Worm (Caenorhabditis elegans): ENCODE measurements around the gene Y57G11C.52.
A peak's percentile ranks its signal among the peaks of the same experiment; 100 is the strongest.
"Not testable (repeated sequence)": the region's sequence is repeated elsewhere in the genome, so short reads cannot be mapped to it uniquely, and the experiment has no call there.

Gene Y57G11C.52

DNA sequence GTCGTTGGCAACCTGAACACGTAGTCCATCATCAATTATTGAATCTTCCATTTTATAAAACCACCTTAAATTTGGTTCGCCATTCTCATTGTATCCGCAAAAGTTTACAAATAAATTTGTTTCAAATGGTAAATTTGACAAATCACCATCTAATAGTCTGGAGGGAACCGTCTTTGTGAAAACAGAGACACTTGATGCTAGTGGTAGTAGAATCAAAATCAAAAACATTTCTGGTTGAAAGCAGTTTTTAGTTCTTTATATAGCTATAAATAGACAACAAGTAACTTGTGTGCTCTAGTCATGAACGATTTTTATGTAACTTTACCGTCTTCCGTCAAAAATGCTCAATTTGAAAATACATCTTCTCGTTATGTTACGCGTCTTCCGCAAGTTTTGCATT, 10.7 kb upstream of the Y57G11C.52 start, which contains the start of gene Y57G11C.20:
Gene Y57G11C.20, plus strand, starts transcription at position 301 of the 400 bp plus-strand sequence.
- not testable (repeated sequence) for TF ChIP-seq snpc-4 (tag; optimal IDR thresholded peaks at IDR 0.05); zag-1 (tag; optimal IDR thresholded peaks at IDR 0.05); sma-3 (GFP tag; optimal IDR thresholded peaks at IDR 0.05)

DNA sequence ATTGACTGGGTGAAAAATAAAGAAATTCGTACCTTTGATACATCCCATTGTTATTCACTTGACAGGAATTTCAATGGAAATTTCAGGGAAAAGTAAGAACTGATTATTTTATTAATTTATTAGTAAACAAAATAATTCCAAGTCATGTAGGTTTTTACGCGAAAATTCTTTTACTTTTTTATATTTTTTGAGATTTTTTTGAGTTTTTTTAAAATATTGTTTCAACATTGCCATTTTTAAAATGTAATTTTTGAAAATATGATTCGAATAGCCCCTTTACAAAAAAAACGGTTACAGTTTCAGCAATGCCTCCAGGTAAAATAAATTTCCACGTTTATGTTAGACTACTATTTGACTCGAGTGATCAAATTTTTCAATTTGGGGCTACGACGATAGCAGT, 7.9 kb downstream of the Y57G11C.52 start, which contains the start of gene Y57G11C.23:
Gene Y57G11C.23, minus strand, starts transcription at position 101 of the 400 bp plus-strand sequence.
- TF ChIP-seq ztf-11 (tag; optimal IDR thresholded peaks at IDR 0.05) = no peak
- TF ChIP-seq crh-2 (tag; optimal IDR thresholded peaks at IDR 0.05) = no peak
- TF ChIP-seq ama-1 (optimal IDR thresholded peaks at IDR 0.05) = no peak
- TF ChIP-seq skn-1 (tag; optimal IDR thresholded peaks at IDR 0.05) = no peak

DNA sequence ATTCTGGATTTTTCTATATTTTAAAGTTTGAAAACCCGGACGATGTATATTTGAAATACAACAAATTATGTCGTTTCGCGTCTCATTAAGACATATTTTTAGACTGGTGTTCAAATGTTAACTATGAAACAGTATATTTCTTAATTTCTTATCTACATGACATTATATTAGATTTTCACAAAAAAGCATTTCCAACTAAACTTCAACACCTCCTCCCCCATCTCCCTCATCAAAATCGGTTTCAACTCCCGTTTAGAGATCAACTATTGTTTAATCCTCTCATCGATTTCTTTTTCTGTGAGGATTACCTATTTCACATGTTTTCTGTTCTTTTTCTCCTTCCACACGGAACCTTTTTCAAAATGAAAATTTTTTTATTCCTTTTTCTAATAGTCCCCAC, 8.3 kb downstream of the Y57G11C.52 start, which contains the start of gene Y57G11C.38:
Gene Y57G11C.38, plus strand, starts transcription at position 301 of the 400 bp plus-strand sequence.
- TF ChIP-seq alr-1 (tag; optimal IDR thresholded peaks at IDR 0.05) (no peak), fos-1 (tag; optimal IDR thresholded peaks at IDR 0.05) (no peak)

DNA sequence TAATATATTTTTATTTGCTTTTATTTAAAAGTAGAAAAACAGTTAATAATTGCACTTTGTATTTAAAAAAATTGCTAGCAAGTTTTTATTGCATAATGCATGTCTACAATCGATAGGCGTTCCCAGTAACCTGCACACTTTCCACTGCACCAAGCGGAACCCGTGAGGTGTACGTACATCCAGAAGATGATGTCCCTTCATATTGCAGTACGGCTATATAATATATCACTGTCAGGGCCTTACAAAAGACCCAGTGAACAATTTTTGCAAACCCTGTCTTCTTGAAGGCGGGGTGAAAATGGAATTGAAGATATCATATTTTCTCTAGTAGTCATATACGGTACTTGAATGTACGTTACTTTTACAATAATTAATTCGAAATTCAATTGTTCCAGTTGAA, 10.0 kb downstream of the Y57G11C.52 start:
- TF ChIP-seq ama-1 (optimal IDR thresholded peaks at IDR 0.05) (no peak), snpc-4 (tag; optimal IDR thresholded peaks at IDR 0.05) (peak; percentile 3), sem-4 (tag; optimal IDR thresholded peaks at IDR 0.05) (no peak)

DNA sequence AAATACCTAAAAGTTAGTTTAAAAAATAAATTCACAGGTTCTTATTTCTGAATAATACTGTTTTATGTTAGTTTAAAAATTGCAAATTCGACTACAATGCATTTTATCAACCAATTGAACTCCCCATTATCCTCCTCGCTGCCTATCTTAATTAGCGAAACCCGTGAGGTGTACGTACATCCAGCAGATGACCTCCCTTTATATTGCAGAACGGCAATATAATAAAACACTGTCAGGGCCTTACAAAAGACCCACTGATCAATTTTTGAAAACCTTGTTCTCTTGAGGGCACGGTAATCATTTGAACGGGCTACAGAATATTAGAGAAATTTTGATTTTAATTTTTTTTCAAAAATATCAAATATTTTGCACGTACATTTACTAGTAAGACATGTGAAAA, 10.7 kb downstream of the Y57G11C.52 start:
- no peak for TF ChIP-seq peb-1 (tag; optimal IDR thresholded peaks at IDR 0.05)
- no peak for TF ChIP-seq unc-39 (tag; optimal IDR thresholded peaks at IDR 0.05)
- TF ChIP-seq lsy-2 (tag; optimal IDR thresholded peaks at IDR 0.05) = no peak
- TF ChIP-seq crh-2 (tag; optimal IDR thresholded peaks at IDR 0.05) = no peak
- no peak for TF ChIP-seq ztf-1 (GFP tag; conservative IDR thresholded peaks at IDR 0.05)
- no peak for TF ChIP-seq lin-39 (tag; optimal IDR thresholded peaks at IDR 0.05)
- TF ChIP-seq ceh-82 (tag; optimal IDR thresholded peaks at IDR 0.05) = no peak
- TF ChIP-seq nhr-6 (tag; optimal IDR thresholded peaks at IDR 0.05) = no peak
- no peak for TF ChIP-seq snpc-4 (tag; optimal IDR thresholded peaks at IDR 0.05)
- no peak for TF ChIP-seq F13H6.1 (tag; optimal IDR thresholded peaks at IDR 0.05)
- no peak for TF ChIP-seq ztf-4 (tag; optimal IDR thresholded peaks at IDR 0.05)
- no peak for TF ChIP-seq lin-13 (GFP tag; optimal IDR thresholded peaks at IDR 0.05)
- no peak for TF ChIP-seq ZK546.5 (tag; optimal IDR thresholded peaks at IDR 0.05)
- no peak for TF ChIP-seq ceh-16 (tag; optimal IDR thresholded peaks at IDR 0.05)
- TF ChIP-seq aly-2 (tag; optimal IDR thresholded peaks at IDR 0.05) = no peak
- TF ChIP-seq nhr-77 (tag; optimal IDR thresholded peaks at IDR 0.05) = no peak
- no peak for TF ChIP-seq nhr-21 (tag; optimal IDR thresholded peaks at IDR 0.05)

DNA sequence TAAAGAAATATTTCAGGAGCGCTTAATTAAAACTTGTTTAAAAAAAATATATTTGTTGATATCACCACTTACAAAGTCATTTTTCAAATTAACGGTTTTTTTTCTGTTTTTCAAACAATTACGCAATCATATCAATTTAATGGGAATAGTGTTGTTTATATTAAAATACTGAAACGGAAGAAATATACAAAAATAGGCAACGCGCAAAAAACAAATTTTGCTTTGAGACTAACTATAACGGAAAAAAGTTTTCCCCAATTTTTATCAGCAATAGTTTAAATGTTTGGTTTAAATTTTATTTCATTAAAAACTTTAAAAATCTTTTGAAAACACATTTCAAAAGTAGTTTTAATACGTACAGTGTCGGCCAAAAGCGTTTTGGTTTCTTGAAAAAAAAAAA, 14.8 kb downstream of the Y57G11C.52 start:
- TF ChIP-seq ztf-11 (tag; optimal IDR thresholded peaks at IDR 0.05) (no peak), mdl-1 (tag; optimal IDR thresholded peaks at IDR 0.05) (no peak), ZK546.5 (tag; optimal IDR thresholded peaks at IDR 0.05) (no peak), unc-55 (GFP tag; optimal IDR thresholded peaks at IDR 0.05) (no peak), skn-1 (tag; optimal IDR thresholded peaks at IDR 0.05) (no peak)

DNA sequence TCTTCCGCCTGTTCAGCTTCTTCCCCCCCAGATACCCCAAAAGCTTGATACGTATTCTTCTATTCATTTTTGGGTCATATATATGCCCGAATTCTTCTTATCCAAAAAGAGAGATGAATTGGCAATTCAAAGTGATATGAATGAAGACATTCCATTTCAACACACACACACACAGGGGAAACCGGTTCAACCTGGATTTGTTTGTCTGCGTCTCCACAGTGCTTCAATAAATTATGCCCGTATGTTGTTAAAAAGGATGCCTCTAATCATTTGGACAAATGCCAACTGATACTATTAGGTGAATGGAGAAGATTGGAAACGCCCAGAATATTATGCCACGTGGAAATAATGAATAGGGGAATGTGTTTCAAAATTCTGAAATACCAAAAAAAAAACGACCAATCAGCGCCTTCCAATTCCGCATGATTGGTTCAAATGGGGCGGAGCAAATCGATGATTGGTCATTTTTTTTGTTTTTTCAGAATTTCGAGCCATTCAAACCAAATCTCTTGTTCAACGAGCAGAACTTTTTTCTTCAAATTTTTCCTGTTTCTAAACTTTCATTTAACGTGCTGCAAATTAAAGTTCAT, 16.1 kb downstream of the Y57G11C.52 start:
- TF ChIP-seq nhr-23 (tag; optimal IDR thresholded peaks at IDR 0.05) = no peak
- no peak for TF ChIP-seq alr-1 (tag; optimal IDR thresholded peaks at IDR 0.05)
- no peak for TF ChIP-seq R02D3.7 (tag; optimal IDR thresholded peaks at IDR 0.05)
- no peak for TF ChIP-seq lin-13 (GFP tag; optimal IDR thresholded peaks at IDR 0.05)
- TF ChIP-seq mdl-1 (tag; optimal IDR thresholded peaks at IDR 0.05) = no peak
- TF ChIP-seq elt-3 (tag; optimal IDR thresholded peaks at IDR 0.05) = no peak
- no peak for TF ChIP-seq elt-1 (tag; optimal IDR thresholded peaks at IDR 0.05)
- TF ChIP-seq ztf-11 (tag; optimal IDR thresholded peaks at IDR 0.05) = no peak
- peak; percentile 82 for TF ChIP-seq nhr-21 (tag; optimal IDR thresholded peaks at IDR 0.05)
- no peak for TF ChIP-seq unc-39 (tag; optimal IDR thresholded peaks at IDR 0.05)
- TF ChIP-seq ceh-82 (tag; optimal IDR thresholded peaks at IDR 0.05) = no peak
- TF ChIP-seq sma-9 (GFP tag; optimal IDR thresholded peaks at IDR 0.05) = peak; percentile 30
- no peak for TF ChIP-seq sma-9 (tag; optimal IDR thresholded peaks at IDR 0.05)
- TF ChIP-seq nhr-77 (tag; optimal IDR thresholded peaks at IDR 0.05) = no peak
- no peak for TF ChIP-seq crh-2 (tag; optimal IDR thresholded peaks at IDR 0.05)
- no peak for TF ChIP-seq dmd-4 (tag; optimal IDR thresholded peaks at IDR 0.05)
- peak; percentile 71 for TF ChIP-seq nhr-129 (tag; optimal IDR thresholded peaks at IDR 0.05)
- TF ChIP-seq unc-55 (GFP tag; optimal IDR thresholded peaks at IDR 0.05) = no peak
- no peak for TF ChIP-seq mab-5 (tag; optimal IDR thresholded peaks at IDR 0.05)
- TF ChIP-seq C34F6.9 (tag; optimal IDR thresholded peaks at IDR 0.05) = no peak
- TF ChIP-seq ZK546.5 (tag; optimal IDR thresholded peaks at IDR 0.05) = no peak
- TF ChIP-seq nhr-10 (tag; optimal IDR thresholded peaks at IDR 0.05) = no peak
- no peak for TF ChIP-seq ama-1 (optimal IDR thresholded peaks at IDR 0.05)
- TF ChIP-seq nhr-12 (tag; optimal IDR thresholded peaks at IDR 0.05) = no peak
- no peak for TF ChIP-seq lin-11 (tag; optimal IDR thresholded peaks at IDR 0.05)
- TF ChIP-seq nhr-25 (tag; optimal IDR thresholded peaks at IDR 0.05) = peak; percentile 51
- no peak for TF ChIP-seq peb-1 (tag; optimal IDR thresholded peaks at IDR 0.05)
- no peak for TF ChIP-seq zag-1 (tag; optimal IDR thresholded peaks at IDR 0.05)

Data from whole organism, L2 larva.